Worm (Caenorhabditis elegans) whole organism, midembryonic: Measurements from ENCODE around the gene C01G6.2.

Experiments
- flt-1 ChIP-seq: fragments of 200-800 bp; sonication (Bioruptor generic); IDR thresholded peaks from 2 replicates; pipeline ENCODE4 v1.3.6; 2022; ENCODE audit warnings: missing genetic modification characterization, missing compliant biosample characterization
- med-1 ChIP-seq: sonication (generic microtip); optimal IDR thresholded peaks from 2 replicates; lab custom pipeline; 2017; ENCODE audit warnings: missing genetic modification characterization, mild to moderate bottlenecking, missing compliant biosample characterization, antibody characterized with exemption, missing genetic modification reagents; ENCODE audit not compliant: insufficient read depth
- ref-1 ChIP-seq: fragments of 200-800 bp; sonication (Bioruptor generic); conservative IDR thresholded peaks from 2 replicates; pipeline ENCODE4 v1.3.6; 2022; ENCODE audit warnings: missing genetic modification reagents, missing genetic modification characterization, missing compliant biosample characterization
- ztf-23 ChIP-seq: fragments of 200-800 bp; sonication (Bioruptor generic); IDR thresholded peaks from 2 replicates; pipeline ENCODE4 v1.3.6; 2022; ENCODE audit warnings: missing genetic modification reagents, missing genetic modification characterization, missing compliant biosample characterization
- ztf-29 ChIP-seq: fragments of 200-800 bp; sonication (Bioruptor generic); IDR thresholded peaks from 2 replicates; pipeline ENCODE4 v1.3.6; 2022; ENCODE audit warnings: missing genetic modification reagents, missing genetic modification characterization, missing compliant biosample characterization

DNA sequence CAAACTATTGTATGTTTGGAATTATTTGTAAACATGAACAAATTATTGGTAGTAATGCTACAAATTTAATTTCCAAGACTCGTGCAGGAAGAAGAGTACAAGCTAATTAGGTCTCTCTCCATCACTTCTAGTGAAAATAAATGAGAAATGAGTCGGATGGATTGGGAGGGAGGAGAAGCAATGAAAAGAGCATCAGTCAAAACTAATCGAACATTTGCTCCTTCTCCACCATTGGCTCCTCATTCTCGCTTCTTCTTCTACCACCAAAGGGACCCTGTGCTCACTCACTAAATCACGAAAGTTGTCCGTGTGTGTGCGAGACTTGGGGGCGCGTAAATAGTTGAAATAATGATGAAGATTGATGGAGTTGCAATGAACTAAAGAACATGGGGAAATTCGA is 40.0 kb downstream of the C01G6.2 start:
- TF ChIP-seq ztf-23 (GFP tag; lab: Robert Waterston, UW) (no peak), flt-1 (GFP tag; lab: Robert Waterston, UW) (no peak), ztf-29 (GFP tag; lab: Robert Waterston, UW) (no peak), med-1 (GFP tag; lab: Kevin White, UChicago) (no peak), ref-1 (GFP tag; lab: Robert Waterston, UW) (no peak)
